Worm (Caenorhabditis elegans): Measurements from ENCODE around the gene mmab-1.
A peak's percentile ranks its signal among the peaks of the same experiment; 100 is the strongest.
"Not testable (repeated sequence)": the region's sequence is repeated elsewhere in the genome, so short reads cannot be mapped to it uniquely, and the experiment has no call there.

Gene mmab-1

DNA sequence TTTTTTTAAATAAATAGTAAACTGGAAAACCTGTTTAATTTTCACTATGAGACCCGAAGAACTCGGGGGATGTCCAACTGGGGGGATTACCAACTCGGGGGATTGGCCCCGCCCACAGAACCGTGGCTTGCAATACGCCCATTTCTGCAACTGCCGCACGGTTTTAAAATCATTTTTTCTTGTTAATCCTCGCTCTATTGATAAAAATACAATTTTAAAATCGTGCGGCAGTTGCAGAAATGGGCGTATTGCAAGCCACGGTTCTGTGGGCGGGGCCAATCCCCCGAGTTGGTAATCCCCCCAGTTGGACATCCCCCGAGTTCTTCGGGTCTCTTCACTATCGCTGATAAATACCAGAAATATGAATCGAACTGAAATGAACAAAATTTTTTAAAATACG lies at the start of gene mmab-1:
Gene mmab-1, minus strand, starts transcription at position 95 of the 400 bp plus-strand sequence.
- TF ChIP-seq lin-32 (GFP tag; optimal IDR thresholded peaks at IDR 0.05); snpc-4 (tag; optimal IDR thresholded peaks at IDR 0.05); nhr-12 (tag; optimal IDR thresholded peaks at IDR 0.05): not testable (repeated sequence)

DNA sequence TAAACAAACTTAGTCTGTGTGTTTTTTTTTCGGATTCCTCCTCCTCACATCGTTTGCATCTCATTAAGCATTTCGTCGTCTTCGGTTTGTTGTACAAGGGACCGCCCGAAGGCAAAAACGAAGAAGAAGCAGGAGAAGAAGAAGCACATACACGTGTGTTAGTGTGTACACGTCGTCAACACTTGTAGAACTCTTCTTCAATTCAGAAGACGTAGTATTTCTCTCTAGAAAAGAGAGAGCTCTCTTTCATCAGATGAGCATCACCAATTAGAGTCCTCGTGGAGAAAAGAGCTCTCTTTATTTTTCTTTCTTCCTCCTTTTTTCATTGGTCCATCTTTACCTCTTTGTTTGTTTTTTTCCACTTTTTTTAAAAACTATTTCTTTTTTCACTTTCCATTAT lies 46.2 kb upstream of the mmab-1 start:
- TF ChIP-seq lin-32 (GFP tag; optimal IDR thresholded peaks at IDR 0.05) = no peak
- TF ChIP-seq ces-1 (GFP tag; optimal IDR thresholded peaks at IDR 0.05) = peak; percentile 37
- TF ChIP-seq ztf-11 (tag; optimal IDR thresholded peaks at IDR 0.05) = no peak

DNA sequence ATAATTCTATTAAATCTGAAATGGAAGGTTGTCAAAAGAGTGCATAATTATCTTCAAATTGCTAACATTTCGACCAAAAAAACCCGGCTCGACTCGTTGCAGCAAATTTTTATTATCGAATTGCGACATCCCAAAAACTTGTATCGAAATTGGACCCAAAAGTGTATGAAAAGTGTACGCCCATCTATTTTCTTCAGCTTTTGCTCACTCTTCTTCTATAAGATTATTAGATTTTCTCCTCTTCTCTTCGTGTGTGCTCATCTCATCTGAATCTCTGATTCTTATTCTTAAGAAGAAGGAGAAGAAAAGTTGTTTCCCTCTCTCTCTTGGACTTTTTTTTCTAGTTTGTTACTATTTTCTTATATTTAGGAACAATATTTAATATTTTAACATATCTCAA lies 45.3 kb upstream of the mmab-1 start:
- TF ChIP-seq pha-4 (tag; optimal IDR thresholded peaks at IDR 0.05) (no peak), ces-1 (GFP tag; optimal IDR thresholded peaks at IDR 0.05) (peak; percentile 95), unc-62 (GFP tag; optimal IDR thresholded peaks at IDR 0.05) (no peak), ceh-83 (GFP tag; optimal IDR thresholded peaks at IDR 0.05) (no peak), mep-1 (tag; optimal IDR thresholded peaks at IDR 0.05) (no peak)

DNA sequence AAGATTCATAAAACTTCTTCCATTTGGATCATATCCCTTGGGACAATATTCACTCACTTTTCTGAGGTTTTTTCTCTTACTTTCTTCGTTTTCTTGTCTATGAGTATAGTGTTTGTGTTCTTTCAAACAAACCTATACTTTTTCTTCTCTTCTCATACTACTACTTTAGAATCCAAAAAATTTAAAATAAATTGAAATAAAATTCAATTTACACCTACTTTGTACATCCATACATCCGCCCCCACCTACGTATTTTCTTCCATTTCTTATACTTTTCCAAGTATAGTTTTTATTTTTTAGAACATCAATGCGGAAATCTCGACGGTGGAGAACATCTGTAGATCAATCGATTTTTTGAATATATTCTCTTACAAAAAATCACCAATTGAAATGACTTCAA lies 43.4 kb upstream of the mmab-1 start, which contains the start of gene nca-2:
Gene nca-2, plus strand, starts transcription at position 301 of the 400 bp plus-strand sequence.
- no peak for TF ChIP-seq drap-1 (GFP tag; optimal IDR thresholded peaks at IDR 0.05)

DNA sequence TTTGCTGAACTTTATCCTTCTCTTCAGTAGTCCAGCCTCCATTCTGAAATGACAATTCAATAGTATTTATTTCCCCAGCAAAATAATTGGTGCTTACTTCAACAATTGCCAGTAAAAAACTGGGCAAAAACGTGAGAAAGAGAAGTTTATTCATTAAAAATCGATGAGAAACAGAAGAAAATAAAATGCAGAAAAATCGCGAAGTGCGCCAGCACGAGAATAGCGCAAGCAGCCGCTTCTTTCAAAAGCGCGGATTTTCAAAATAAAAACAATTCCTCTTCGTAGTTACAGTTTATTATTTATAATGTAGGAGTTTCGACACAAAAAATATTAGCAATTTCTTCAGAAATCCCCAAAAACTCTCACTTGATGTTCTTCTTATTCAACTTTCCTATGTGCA lies 41.0 kb upstream of the mmab-1 start, which contains the start of gene C27F2.9:
Gene C27F2.9, minus strand, starts transcription at position 159 of the 400 bp plus-strand sequence.
- peak; percentile 71 for TF ChIP-seq lin-13 (tag; optimal IDR thresholded peaks at IDR 0.05)
- no peak for TF ChIP-seq unc-39 (tag; optimal IDR thresholded peaks at IDR 0.05)
- peak; percentile 3 for TF ChIP-seq hlh-1 (tag; optimal IDR thresholded peaks at IDR 0.05)
- no peak for TF ChIP-seq tbx-8 (GFP tag; optimal IDR thresholded peaks at IDR 0.05)
- peak; percentile 80 for TF ChIP-seq lsy-2 (tag; optimal IDR thresholded peaks at IDR 0.05)
- TF ChIP-seq M03D4.4 (tag; optimal IDR thresholded peaks at IDR 0.05) = peak; percentile 52
- peak; percentile 16 for TF ChIP-seq nhr-2 (tag; optimal IDR thresholded peaks at IDR 0.05)
- TF ChIP-seq ham-2 (GFP tag; optimal IDR thresholded peaks at IDR 0.05) = no peak
- peak; percentile 12 for TF ChIP-seq cnd-1 (tag; optimal IDR thresholded peaks at IDR 0.05)
- peak; percentile 1 for TF ChIP-seq unc-120 (tag; optimal IDR thresholded peaks at IDR 0.05; ENCODE audit: poor library complexity, severe bottlenecking)
- peak; percentile 62 for TF ChIP-seq ceh-39 (tag; optimal IDR thresholded peaks at IDR 0.05)
- no peak for TF ChIP-seq mab-5 (tag; optimal IDR thresholded peaks at IDR 0.05)
- peak; percentile 73 for TF ChIP-seq nhr-237 (tag; optimal IDR thresholded peaks at IDR 0.05)
- TF ChIP-seq mep-1 (tag; optimal IDR thresholded peaks at IDR 0.05) = peak; percentile 88
- peak; percentile 73 for TF ChIP-seq ces-1 (GFP tag; optimal IDR thresholded peaks at IDR 0.05)
- TF ChIP-seq sptf-1 (tag; optimal IDR thresholded peaks at IDR 0.05) = peak; percentile 76
- TF ChIP-seq ceh-83 (GFP tag; optimal IDR thresholded peaks at IDR 0.05) = peak; percentile 63
- peak; percentile 22 for TF ChIP-seq ceh-43 (GFP tag; optimal IDR thresholded peaks at IDR 0.05)
- TF ChIP-seq drap-1 (GFP tag; optimal IDR thresholded peaks at IDR 0.05) = peak; percentile 25
- peak; percentile 24 for TF ChIP-seq mls-2 (tag; optimal IDR thresholded peaks at IDR 0.05)
- TF ChIP-seq sem-2 (GFP tag; optimal IDR thresholded peaks at IDR 0.05) = no peak

DNA sequence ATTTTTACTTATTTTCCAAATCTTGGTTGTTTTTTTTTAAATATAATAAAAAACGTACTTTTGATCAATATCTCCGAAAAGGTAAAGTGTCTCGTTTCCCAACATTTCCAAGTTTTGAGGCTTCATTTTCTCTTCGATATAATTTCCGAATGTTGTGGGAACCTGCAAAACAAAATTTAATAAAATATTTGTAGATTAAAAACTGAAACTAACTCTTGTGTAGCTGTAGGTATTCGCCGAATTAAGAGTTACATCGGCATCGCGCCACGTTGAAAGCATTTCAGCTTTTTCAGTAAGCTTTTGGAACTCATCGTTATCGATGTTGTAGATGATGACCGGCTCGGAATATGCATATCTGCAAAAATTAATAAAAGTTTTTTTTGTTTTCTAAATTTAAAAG lies 40.5 kb upstream of the mmab-1 start, which contains the start of gene vps-22:
Gene vps-22, minus strand, starts transcription at position 101 of the 400 bp plus-strand sequence.
- no peak for TF ChIP-seq mls-2 (tag; optimal IDR thresholded peaks at IDR 0.05)
- TF ChIP-seq nhr-237 (tag; optimal IDR thresholded peaks at IDR 0.05) = no peak
- TF ChIP-seq ham-2 (GFP tag; optimal IDR thresholded peaks at IDR 0.05) = no peak
- no peak for TF ChIP-seq flh-1 (GFP tag; optimal IDR thresholded peaks at IDR 0.05)
- no peak for TF ChIP-seq unc-120 (tag; optimal IDR thresholded peaks at IDR 0.05; ENCODE audit: poor library complexity, severe bottlenecking)
- no peak for TF ChIP-seq lin-13 (tag; optimal IDR thresholded peaks at IDR 0.05)
- no peak for TF ChIP-seq pha-4 (tag; optimal IDR thresholded peaks at IDR 0.05)
- no peak for TF ChIP-seq ceh-39 (tag; optimal IDR thresholded peaks at IDR 0.05)
- no peak for TF ChIP-seq blmp-1 (tag; optimal IDR thresholded peaks at IDR 0.05)
- TF ChIP-seq lsy-2 (tag; optimal IDR thresholded peaks at IDR 0.05) = no peak
- no peak for TF ChIP-seq snpc-4 (tag; optimal IDR thresholded peaks at IDR 0.05)
- no peak for TF ChIP-seq sem-2 (GFP tag; optimal IDR thresholded peaks at IDR 0.05)
- no peak for TF ChIP-seq nhr-12 (tag; optimal IDR thresholded peaks at IDR 0.05)
- TF ChIP-seq cnd-1 (tag; optimal IDR thresholded peaks at IDR 0.05) = no peak
